2 worm cellular contexts compared by ENCODE assay signal in genomic region chrIV:1963247-1963646, ce11.
TF ChIP-seq lines count a peak whose summit lies in the region.

Gene ulp-3, plus strand, starts transcription at chrIV:1963634.

TF ChIP-seq in whole organism, L4 larva, 104 proteins besides CTCF, POLR2A, EP300 and RAD21:
- TF ChIP-seq sdz-12 (GFP tag; optimal IDR thresholded peaks at IDR 0.05; lab: Kevin White, UChicago) (no peak), daf-19 (GFP tag; conservative IDR thresholded peaks at IDR 0.05; lab: Robert Waterston, UW) (no peak), nhr-11 (tag; optimal IDR thresholded peaks at IDR 0.05; lab: Kevin White, UChicago) (no peak), duxl-1 (tag; optimal IDR thresholded peaks at IDR 0.05; lab: Kevin White, UChicago; ENCODE audit: poor library complexity) (no peak), Y48G9A.11 (GFP tag; IDR thresholded peaks at IDR 0.05; lab: Robert Waterston, UW) (no peak), aha-1 (tag; lab: Kevin White, UChicago) (peak; percentile 41), unc-130 (GFP tag; optimal IDR thresholded peaks at IDR 0.05; lab: Kevin White, UChicago) (no peak), skn-1 (tag; optimal IDR thresholded peaks at IDR 0.05; lab: Kevin White, UChicago) (no peak), lin-38 (GFP tag; IDR thresholded peaks at IDR 0.05; lab: Robert Waterston, UW) (peak; percentile 87), nhr-25 (tag; optimal IDR thresholded peaks at IDR 0.05; lab: Kevin White, UChicago; ENCODE audit: borderline replicate concordance, insufficient read depth) (no peak), lin-13 (GFP tag; optimal IDR thresholded peaks at IDR 0.05; lab: Kevin White, UChicago) (no peak)

TF ChIP-seq in whole organism, young adult, 124 proteins besides CTCF, POLR2A, EP300 and RAD21:
- TF ChIP-seq rec-8 (tag; optimal IDR thresholded peaks at IDR 0.05; lab: Kevin White, UChicago) (no peak), D2030.7 (GFP tag; IDR thresholded peaks at IDR 0.05; lab: Robert Waterston, UW) (0 out of 2 replicates have a peak, but pooled peaks have one; percentile 19), efl-1 (GFP tag; optimal IDR thresholded peaks at IDR 0.05; lab: Kevin White, UChicago) (peak; percentile 13), mcd-1 (GFP tag; IDR thresholded peaks at IDR 0.05; lab: Robert Waterston, UW) (peak; percentile 60)
